Worm (Caenorhabditis elegans): ENCODE measurements around the gene dif-1.

Gene dif-1

ce11 chrIV:7532360-7532759, 20.4 kb downstream of the dif-1 start, which contains the start of gene R05G6.1:
Gene R05G6.1, plus strand, starts transcription at chrIV:7532660.
- TF ChIP-seq B0019.2 (GFP tag; conservative IDR thresholded peaks at IDR 0.05) (no peak), ceh-91 (GFP tag; IDR thresholded peaks at IDR 0.05) (no peak), ceh-58 (GFP tag; IDR thresholded peaks at IDR 0.05) (no peak), F49E8.2 (tag; optimal IDR thresholded peaks at IDR 0.05; ENCODE audit: insufficient read depth) (no peak), gei-17 (GFP tag; optimal IDR thresholded peaks at IDR 0.05) (no peak), ztf-3 (GFP tag; optimal IDR thresholded peaks at IDR 0.05) (no peak), hmg-1.2 (GFP tag; IDR thresholded peaks at IDR 0.05) (no peak), lir-1 (GFP tag; conservative IDR thresholded peaks at IDR 0.05) (no peak), nfyb-1 (GFP tag; IDR thresholded peaks at IDR 0.05) (no peak), F52B5.7 (tag; optimal IDR thresholded peaks at IDR 0.05) (no peak), ZK185.1 (tag; optimal IDR thresholded peaks at IDR 0.05; ENCODE audit: poor library complexity, severe bottlenecking) (no peak), rec-8 (tag; optimal IDR thresholded peaks at IDR 0.05) (no peak), snpc-4 (GFP tag; optimal IDR thresholded peaks at IDR 0.05) (no peak), snpc-4 (tag; optimal IDR thresholded peaks at IDR 0.05) (no peak), somi-1 (GFP tag; optimal IDR thresholded peaks at IDR 0.05) (no peak), attf-5 (GFP tag; optimal IDR thresholded peaks at IDR 0.05) (no peak), him-1 (tag; optimal IDR thresholded peaks at IDR 0.05) (no peak)

- TF ChIP-seq nhr-27 (tag; optimal IDR thresholded peaks at IDR 0.05) = no peak
- no peak for TF ChIP-seq let-526 (GFP tag; IDR thresholded peaks at IDR 0.05)
- TF ChIP-seq K11D2.4 (GFP tag; IDR thresholded peaks at IDR 0.05) = no peak
- TF ChIP-seq lag-1 (GFP tag; IDR thresholded peaks at IDR 0.05) = no peak
- no peak for TF ChIP-seq T26A5.8 (tag; optimal IDR thresholded peaks at IDR 0.05)
- TF ChIP-seq repo-1 (tag; optimal IDR thresholded peaks at IDR 0.05) = no peak
- TF ChIP-seq cebp-2 (GFP tag; IDR thresholded peaks at IDR 0.05) = no peak
Measured at ce11 chrIV:7530226-7531070, 22.4 kb downstream of the dif-1 start.

ce11 chrIV:7523744-7524143, 29.1 kb downstream of the dif-1 start:
- TF ChIP-seq Y67H2A.10 (GFP tag; conservative IDR thresholded peaks at IDR 0.05) (no peak), dpff-1 (tag; optimal IDR thresholded peaks at IDR 0.05) (no peak), dox-1 (GFP tag; IDR thresholded peaks at IDR 0.05) (no peak), egrh-3 (GFP tag; IDR thresholded peaks at IDR 0.05) (no peak), ztf-26 (tag; optimal IDR thresholded peaks at IDR 0.05) (no peak), nfyb-1 (GFP tag; IDR thresholded peaks at IDR 0.05) (no peak)

- TF ChIP-seq lin-35 (GFP tag; optimal IDR thresholded peaks at IDR 0.05) (no peak), repo-1 (tag; optimal IDR thresholded peaks at IDR 0.05) (no peak), somi-1 (GFP tag; optimal IDR thresholded peaks at IDR 0.05) (no peak)
Measured at ce11 chrIV:7521591-7521990, 31.2 kb downstream of the dif-1 start.

- 0 out of 2 replicates have a peak, but pooled peaks have one; percentile 20 for TF ChIP-seq attf-3 (GFP tag; conservative IDR thresholded peaks at IDR 0.05)
- no peak for TF ChIP-seq ZK185.1 (tag; optimal IDR thresholded peaks at IDR 0.05; ENCODE audit: poor library complexity, severe bottlenecking)
- peak; percentile 25 for TF ChIP-seq nhr-80 (tag; optimal IDR thresholded peaks at IDR 0.05)
Measured at ce11 chrIV:7520841-7521240, 32.0 kb downstream of the dif-1 start.
